Fruit fly (Drosophila melanogaster): ENCODE measurements around the gene OtopLa.

The OtopLa gene

dm6 chrX:5678178-5678470, 29.8 kb upstream of the OtopLa start:
- TF ChIP-seq sv (GFP tag; optimal IDR thresholded peaks at IDR 0.05), result peak; percentile 4
- no peak for TF ChIP-seq CG32264 (GFP tag; optimal IDR thresholded peaks at IDR 0.05)

dm6 chrX:5677400-5678177, 29.3 kb upstream of the OtopLa start:
- no peak for TF ChIP-seq Dif (GFP tag; optimal IDR thresholded peaks at IDR 0.05; ENCODE audit: partially characterized antibody)
- TF ChIP-seq h (GFP tag; optimal IDR thresholded peaks at IDR 0.05), result peak; percentile 66
- TF ChIP-seq ey (GFP tag; optimal IDR thresholded peaks at IDR 0.05), result peak; percentile 11
- no peak for TF ChIP-seq CG32264 (GFP tag; optimal IDR thresholded peaks at IDR 0.05)
- no peak for TF ChIP-seq Dfd (GFP tag; optimal IDR thresholded peaks at IDR 0.05)
- TF ChIP-seq fru (GFP tag; optimal IDR thresholded peaks at IDR 0.05), result peak; percentile 36
- TF ChIP-seq pan (optimal IDR thresholded peaks at IDR 0.05), result no peak
- TF ChIP-seq Jra (GFP tag; optimal IDR thresholded peaks at IDR 0.05), result peak; percentile 60
- TF ChIP-seq usp (GFP tag; optimal IDR thresholded peaks at IDR 0.05), result no peak
- TF ChIP-seq foxo (GFP tag; optimal IDR thresholded peaks at IDR 0.05), result peak in 1 of 2 experiments; percentile 59
- TF ChIP-seq rgr (GFP tag; optimal IDR thresholded peaks at IDR 0.05), result peak; percentile 52
- TF ChIP-seq dmrt93B (GFP tag; optimal IDR thresholded peaks at IDR 0.05), result peak; percentile 30
- TF ChIP-seq Rel (GFP tag; optimal IDR thresholded peaks at IDR 0.05), result no peak
- no peak for TF ChIP-seq Rel (tag; optimal IDR thresholded peaks at IDR 0.05)
- TF ChIP-seq tai (GFP tag; optimal IDR thresholded peaks at IDR 0.05), result no peak
- TF ChIP-seq Hr78 (GFP tag; optimal IDR thresholded peaks at IDR 0.05), result no peak
- peak; percentile 77 for TF ChIP-seq sv (GFP tag; optimal IDR thresholded peaks at IDR 0.05)
- no peak for TF ChIP-seq N (GFP tag; optimal IDR thresholded peaks at IDR 0.05)
- peak; percentile 48 for TF ChIP-seq CG9705 (GFP tag; optimal IDR thresholded peaks at IDR 0.05)
- TF ChIP-seq br (GFP tag; optimal IDR thresholded peaks at IDR 0.05), result peak; percentile 63
- peak; percentile 8 for TF ChIP-seq HLH106 (tag; optimal IDR thresholded peaks at IDR 0.05)
- TF ChIP-seq lola (GFP tag; optimal IDR thresholded peaks at IDR 0.05), result no peak
- no peak for TF ChIP-seq Mio (GFP tag; optimal IDR thresholded peaks at IDR 0.05)
- TF ChIP-seq Sp1 (GFP tag; optimal IDR thresholded peaks at IDR 0.05), result peak; percentile 70
- TF ChIP-seq psq (GFP tag; optimal IDR thresholded peaks at IDR 0.05), result peak; percentile 52
- TF ChIP-seq dl (GFP tag; optimal IDR thresholded peaks at IDR 0.05; ENCODE audit: insufficient read depth in 1 of 2, partially characterized antibody in 2 of 2), result no peak
- peak; percentile 8 for TF ChIP-seq sage (GFP tag; optimal IDR thresholded peaks at IDR 0.05)
- no peak for TF ChIP-seq brk (GFP tag; optimal IDR thresholded peaks at IDR 0.05)
- no peak for TF ChIP-seq Myc (optimal IDR thresholded peaks at IDR 0.05)
- TF ChIP-seq Hnf4 (GFP tag; optimal IDR thresholded peaks at IDR 0.05), result peak; percentile 73
- no peak for TF ChIP-seq jim (GFP tag; optimal IDR thresholded peaks at IDR 0.05)
- no peak for TF ChIP-seq Vsx2 (GFP tag; optimal IDR thresholded peaks at IDR 0.05; ENCODE audit: partially characterized antibody)
- TF ChIP-seq Hr83 (GFP tag; optimal IDR thresholded peaks at IDR 0.05; ENCODE audit: poor library complexity, severe bottlenecking), result peak; percentile 70
- TF ChIP-seq Abd-B (GFP tag; optimal IDR thresholded peaks at IDR 0.05), result no peak
- no peak for TF ChIP-seq CrebA (GFP tag; optimal IDR thresholded peaks at IDR 0.05; ENCODE audit: borderline replicate concordance)
- TF ChIP-seq GATAd (GFP tag; optimal IDR thresholded peaks at IDR 0.05), result peak; percentile 28
- peak; percentile 57 for TF ChIP-seq OdsH (GFP tag; optimal IDR thresholded peaks at IDR 0.05)
- TF ChIP-seq dsf (GFP tag; optimal IDR thresholded peaks at IDR 0.05; ENCODE audit: borderline replicate concordance), result peak; percentile 33
- no peak for TF ChIP-seq woc (GFP tag; optimal IDR thresholded peaks at IDR 0.05)

dm6 chrX:5676855-5677254, 28.6 kb upstream of the OtopLa start:
- TF ChIP-seq Rel (GFP tag; optimal IDR thresholded peaks at IDR 0.05) (no peak), Rel (tag; optimal IDR thresholded peaks at IDR 0.05) (peak; percentile 85), psq (GFP tag; optimal IDR thresholded peaks at IDR 0.05) (no peak), dl (GFP tag; optimal IDR thresholded peaks at IDR 0.05; ENCODE audit: insufficient read depth in 1 of 2, partially characterized antibody in 2 of 2) (no peak), Myc (optimal IDR thresholded peaks at IDR 0.05) (no peak), Vsx2 (GFP tag; optimal IDR thresholded peaks at IDR 0.05; ENCODE audit: partially characterized antibody) (no peak), rgr (GFP tag; optimal IDR thresholded peaks at IDR 0.05) (no peak)

All from whole organism, wandering third instar larva.